Worm (Caenorhabditis elegans) whole organism, L1 larva: ENCODE data around the gene sre-53.

ENCODE experiments used
- C04F5.9 ChIP-seq: sonication (generic microtip); optimal IDR thresholded peaks from 2 replicates; lab custom pipeline; 2016; ENCODE audit warnings: missing genetic modification characterization, missing compliant biosample characterization
- C34B4.2 ChIP-seq: sonication (generic microtip); optimal IDR thresholded peaks from 2 replicates; lab custom pipeline; 2017; ENCODE audit warnings: mild to moderate bottlenecking, missing genetic modification characterization, missing compliant biosample characterization
- aha-1 ChIP-seq: fragments of 150-350 bp; optimal IDR thresholded peaks from 2 replicates; lab custom pipeline; 2014; ENCODE audit warnings: missing biosample characterization, missing genetic modification characterization
- ama-1 ChIP-seq: fragments of 150-350 bp; optimal IDR thresholded peaks from 2 replicates; lab custom pipeline; 2014
- blmp-1 ChIP-seq: fragments of 150-350 bp; optimal IDR thresholded peaks from 2 replicates; lab custom pipeline; 2014; ENCODE audit warnings: missing biosample characterization, missing genetic modification characterization
- ceh-63 ChIP-seq: fragments of 200-800 bp; sonication (Bioruptor generic); optimal IDR thresholded peaks from 2 replicates; lab custom pipeline; 2018; ENCODE audit warnings: mild to moderate bottlenecking, missing genetic modification characterization, missing compliant biosample characterization
- ceh-82 ChIP-seq, 3 experiments: fragments of 150-350 bp in 1 of 3; sonication (generic microtip) in 2 of 3; optimal IDR thresholded peaks; 2 replicates each; lab custom pipeline; 2014 to 2017; ENCODE audit warnings: missing biosample characterization in 3 of 3, missing genetic modification characterization in 3 of 3
- ceh-90 ChIP-seq: sonication (generic microtip); optimal IDR thresholded peaks from 2 replicates; lab custom pipeline; 2016; ENCODE audit warnings: missing genetic modification characterization, missing compliant biosample characterization
- dpl-1 ChIP-seq, 3 experiments: fragments of 150-350 bp in 2 of 3; sonication (generic microtip) in 1 of 3; optimal IDR thresholded peaks; 2 replicates each; lab custom pipeline; 2014 to 2017; ENCODE audit warnings: missing biosample characterization in 3 of 3, missing genetic modification characterization in 3 of 3, missing genetic modification reagents in 3 of 3
- dsc-1 ChIP-seq: sonication (generic microtip); optimal IDR thresholded peaks from 2 replicates; lab custom pipeline; 2016; ENCODE audit warnings: mild to moderate bottlenecking, missing genetic modification characterization, missing compliant biosample characterization
- efl-1 ChIP-seq, 4 experiments: fragments of 150-350 bp; optimal IDR thresholded peaks in 3 of 4; peaks in 1 of 4; 1 replicate in 1 of 4; 2 replicates in 3 of 4; lab custom pipeline; 2014; ENCODE audit warnings: missing biosample characterization in 2 of 4, missing genetic modification characterization in 2 of 4, missing genetic modification reagents in 2 of 4
- elt-2 ChIP-seq: sonication (generic microtip); optimal IDR thresholded peaks from 2 replicates; lab custom pipeline; 2016; ENCODE audit warnings: missing genetic modification characterization, mild to moderate bottlenecking, inconsistent platforms, missing compliant biosample characterization, missing genetic modification reagents
- elt-3 ChIP-seq, 6 experiments: fragments of 150-350 bp in 1 of 6; sonication (generic microtip); optimal IDR thresholded peaks; 2 replicates each; lab custom pipeline; 2017 to 2018; ENCODE audit warnings: missing biosample characterization in 6 of 6, missing genetic modification characterization in 6 of 6, inconsistent platforms in 1 of 6
- ets-5 ChIP-seq: fragments of 200-800 bp; sonication (Bioruptor generic); IDR thresholded peaks from 2 replicates; pipeline ENCODE4 v1.3.6; 2022; ENCODE audit warnings: missing genetic modification characterization, missing compliant biosample characterization
- fkh-4 ChIP-seq: sonication (generic microtip); optimal IDR thresholded peaks from 2 replicates; lab custom pipeline; 2016; ENCODE audit warnings: missing compliant biosample characterization, missing genetic modification characterization, borderline replicate concordance
- grh-1 ChIP-seq: fragments of 200-800 bp; sonication (Bioruptor generic); IDR thresholded peaks from 2 replicates; pipeline ENCODE4 v1.3.6; 2022; ENCODE audit warnings: missing genetic modification reagents, missing genetic modification characterization, missing compliant biosample characterization
- hlh-4 ChIP-seq: sonication (generic microtip); optimal IDR thresholded peaks from 2 replicates; lab custom pipeline; 2016; ENCODE audit warnings: mild to moderate bottlenecking, missing genetic modification characterization, missing compliant biosample characterization
- hpl-2 ChIP-seq: fragments of 150-350 bp; optimal IDR thresholded peaks from 2 replicates; lab custom pipeline; 2014; ENCODE audit warnings: missing biosample characterization, missing genetic modification reagents, missing genetic modification characterization
- lin-13 ChIP-seq: fragments of 150-350 bp; optimal IDR thresholded peaks from 2 replicates; lab custom pipeline; 2014; ENCODE audit warnings: missing biosample characterization, missing genetic modification reagents, missing genetic modification characterization
- lin-35 ChIP-seq, 2 experiments: fragments of 150-350 bp; optimal IDR thresholded peaks; 2 replicates each; lab custom pipeline; 2014; ENCODE audit warnings: missing biosample characterization in 2 of 2, missing genetic modification characterization in 2 of 2, missing genetic modification reagents in 2 of 2
- lir-3 ChIP-seq: sonication (generic microtip); optimal IDR thresholded peaks from 2 replicates; lab custom pipeline; 2016; ENCODE audit warnings: mild to moderate bottlenecking, missing genetic modification characterization, moderate library complexity, missing compliant biosample characterization; ENCODE audit not compliant: poor library complexity
- lsy-2 ChIP-seq, 2 experiments: fragments of 150-350 bp; optimal IDR thresholded peaks; 2 replicates each; lab custom pipeline; 2014; ENCODE audit warnings: missing biosample characterization in 2 of 2, missing genetic modification characterization in 2 of 2
- nhr-11 ChIP-seq: fragments of 150-350 bp; optimal IDR thresholded peaks from 2 replicates; lab custom pipeline; 2014; ENCODE audit warnings: missing biosample characterization, missing genetic modification characterization
- nhr-12 ChIP-seq: sonication (generic microtip); optimal IDR thresholded peaks from 2 replicates; lab custom pipeline; 2017; ENCODE audit warnings: missing biosample characterization, missing genetic modification characterization
- nhr-19 ChIP-seq: fragments of 200-800 bp; sonication (Bioruptor generic); conservative IDR thresholded peaks from 2 replicates; pipeline ENCODE4 v1.3.6; 2022; ENCODE audit warnings: missing genetic modification characterization, missing compliant biosample characterization
- nhr-47 ChIP-seq: sonication (generic microtip); optimal IDR thresholded peaks from 2 replicates; lab custom pipeline; 2016; ENCODE audit warnings: mild to moderate bottlenecking, missing genetic modification characterization, moderate library complexity, missing compliant biosample characterization
- nhr-71 ChIP-seq: sonication (generic microtip); optimal IDR thresholded peaks from 2 replicates; lab custom pipeline; 2016; ENCODE audit warnings: mild to moderate bottlenecking, missing genetic modification characterization, moderate library complexity, missing compliant biosample characterization
- nhr-77 ChIP-seq: fragments of 150-350 bp; optimal IDR thresholded peaks from 2 replicates; lab custom pipeline; 2014; ENCODE audit warnings: missing biosample characterization, missing genetic modification characterization
- nhr-85 ChIP-seq: sonication (generic microtip); peaks from one replicate; lab custom pipeline; 2016; ENCODE audit warnings: missing genetic modification characterization, inconsistent platforms, missing compliant biosample characterization
- pag-3 ChIP-seq: sonication (generic microtip); optimal IDR thresholded peaks from 2 replicates; lab custom pipeline; 2017; ENCODE audit warnings: missing genetic modification characterization, mild to moderate bottlenecking, missing compliant biosample characterization, antibody characterized with exemption, borderline replicate concordance; ENCODE audit not compliant: insufficient read depth
- pax-3 ChIP-seq: fragments of 200-800 bp; sonication (Bioruptor generic); optimal IDR thresholded peaks from 2 replicates; lab custom pipeline; 2018; ENCODE audit warnings: mild to moderate bottlenecking, missing genetic modification characterization, moderate library complexity, missing compliant biosample characterization
- pqm-1 ChIP-seq: sonication (generic microtip); optimal IDR thresholded peaks from 3 replicates; lab custom pipeline; 2017; ENCODE audit warnings: missing biosample characterization, missing genetic modification characterization
- rnt-1 ChIP-seq: sonication (generic microtip); optimal IDR thresholded peaks from 2 replicates; lab custom pipeline; 2016; ENCODE audit warnings: mild to moderate bottlenecking, missing genetic modification characterization, moderate library complexity, missing compliant biosample characterization
- snu-23 ChIP-seq: sonication (generic microtip); optimal IDR thresholded peaks from 2 replicates; lab custom pipeline; 2016; ENCODE audit warnings: missing genetic modification characterization, missing compliant biosample characterization
- sox-4 ChIP-seq: sonication (generic microtip); optimal IDR thresholded peaks from 2 replicates; lab custom pipeline; 2016; ENCODE audit warnings: missing genetic modification characterization, missing compliant biosample characterization
- sup-37 ChIP-seq: fragments of 200-800 bp; sonication (Bioruptor generic); optimal IDR thresholded peaks from 2 replicates; lab custom pipeline; 2018; ENCODE audit warnings: mild to moderate bottlenecking, missing genetic modification characterization, missing compliant biosample characterization
- tbx-2 ChIP-seq: sonication (generic microtip); optimal IDR thresholded peaks from 2 replicates; lab custom pipeline; 2016; ENCODE audit warnings: missing genetic modification characterization, missing compliant biosample characterization
- unc-130 ChIP-seq: fragments of 150-350 bp; optimal IDR thresholded peaks from 2 replicates; lab custom pipeline; 2017; ENCODE audit warnings: missing biosample characterization, missing genetic modification characterization, inconsistent platforms
- unc-62 ChIP-seq: fragments of 150-350 bp; optimal IDR thresholded peaks from 2 replicates; lab custom pipeline; 2014; ENCODE audit warnings: missing biosample characterization, missing genetic modification reagents, missing genetic modification characterization
- unc-86 ChIP-seq: sonication (generic microtip); optimal IDR thresholded peaks from 2 replicates; lab custom pipeline; 2016; ENCODE audit warnings: missing genetic modification characterization, missing compliant biosample characterization
- unc-98 ChIP-seq: fragments of 200-800 bp; sonication (Bioruptor generic); IDR thresholded peaks from 2 replicates; pipeline ENCODE4 v1.3.6; 2022; ENCODE audit warnings: missing genetic modification characterization, missing compliant biosample characterization
- vab-15 ChIP-seq: sonication (generic microtip); optimal IDR thresholded peaks from 2 replicates; lab custom pipeline; 2017; ENCODE audit warnings: missing genotype, mild to moderate bottlenecking, missing genetic modification characterization, missing compliant biosample characterization
- zag-1 ChIP-seq: fragments of 150-350 bp; optimal IDR thresholded peaks from 2 replicates; lab custom pipeline; 2014; ENCODE audit warnings: missing biosample characterization, missing genetic modification characterization
- ztf-4 ChIP-seq: fragments of 150-350 bp; optimal IDR thresholded peaks from 2 replicates; lab custom pipeline; 2014; ENCODE audit warnings: missing biosample characterization, missing genetic modification characterization

sre-53 gene

DNA sequence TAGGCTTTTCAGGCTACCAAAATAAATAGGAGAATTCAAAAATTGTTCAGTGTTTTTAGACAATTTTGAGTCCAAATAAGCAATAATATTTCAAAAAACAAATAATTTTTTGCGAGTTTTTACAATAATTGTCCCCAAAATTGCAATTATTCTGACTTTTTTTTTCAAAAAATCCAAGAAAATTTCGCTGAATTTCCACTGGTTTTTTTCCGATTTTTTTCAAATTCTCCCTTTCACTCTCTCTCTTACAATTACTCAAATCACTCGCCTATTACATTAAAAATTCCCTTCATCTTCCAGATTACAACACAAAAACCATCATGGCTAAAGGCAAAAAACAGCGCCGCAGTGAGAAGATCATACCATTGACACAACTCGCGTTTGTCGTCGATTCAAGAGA, 34.1 kb downstream of the sre-53 start, which contains the start of gene Y57A10A.31:
Y57A10A.31 (plus strand) TSS at position 301 of the 400 bp plus-strand sequence.
- TF ChIP-seq efl-1 (optimal IDR thresholded peaks at IDR 0.05; lab: Kevin White, UChicago): no peak
- TF ChIP-seq efl-1 (GFP tag; optimal IDR thresholded peaks at IDR 0.05 in 1 of 2; lab: Kevin White, UChicago): peak in 1 of 2 experiments; percentile 41
- no peak for TF ChIP-seq fkh-4 (tag; lab: Kevin White, UChicago)

DNA sequence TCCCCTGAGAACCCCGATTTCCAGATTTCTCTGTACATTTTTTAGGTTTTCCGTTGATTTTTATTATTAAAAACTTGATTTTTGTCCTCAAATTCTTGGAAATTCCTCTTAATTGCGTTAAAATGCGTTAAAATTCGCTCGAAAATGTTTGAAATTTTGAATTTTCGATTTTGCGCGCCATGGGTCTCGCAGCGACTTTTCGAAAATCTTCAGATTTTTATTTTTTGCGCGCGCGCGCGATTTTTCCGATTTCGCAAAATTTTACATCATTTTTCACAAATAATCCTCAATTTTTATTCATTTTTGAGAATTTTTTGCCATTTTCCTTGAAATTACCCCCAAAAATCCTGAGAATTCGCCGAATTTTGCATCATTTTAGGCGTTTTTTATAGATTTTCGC, 39.2 kb downstream of the sre-53 start:
- peak in 1 of 2 experiments; percentile 59 for TF ChIP-seq efl-1 (optimal IDR thresholded peaks at IDR 0.05; lab: Kevin White, UChicago)
- no peak for TF ChIP-seq efl-1 (GFP tag; optimal IDR thresholded peaks at IDR 0.05 in 1 of 2; lab: Kevin White, UChicago)
- TF ChIP-seq ceh-63: no peak
- peak in 1 of 3 experiments; percentile 20 for TF ChIP-seq dpl-1 (GFP tag; optimal IDR thresholded peaks at IDR 0.05; lab: Kevin White, UChicago)

DNA sequence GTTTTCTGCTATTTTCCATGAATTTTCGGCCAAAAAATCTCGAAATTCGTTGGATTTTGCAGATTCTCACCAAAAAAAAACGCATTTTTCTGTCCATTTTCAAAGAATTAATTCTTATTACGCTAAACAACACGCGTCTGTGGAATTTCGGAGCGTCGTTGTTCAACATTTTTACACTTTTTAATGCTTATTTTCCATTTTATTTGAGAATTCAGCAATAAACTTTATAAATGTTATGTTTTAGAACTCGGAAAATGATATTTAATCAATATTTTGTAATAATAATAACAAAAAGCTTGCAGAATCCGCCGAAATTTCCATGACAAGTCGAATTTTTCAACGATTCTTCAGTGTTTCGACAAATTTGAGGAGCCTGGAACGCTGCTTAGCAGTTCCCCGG, 42.8 kb downstream of the sre-53 start, which contains the start of gene ife-5:
ife-5 (plus strand) TSS at position 301 of the 400 bp plus-strand sequence.
- TF ChIP-seq hpl-2: no peak
- TF ChIP-seq unc-98 (GFP tag; lab: Robert Waterston, UW): no peak
- no peak for TF ChIP-seq vab-15 (tag; lab: Kevin White, UChicago)
- no peak for TF ChIP-seq nhr-77
- TF ChIP-seq dpl-1 (GFP tag; optimal IDR thresholded peaks at IDR 0.05; lab: Kevin White, UChicago): no peak
- no peak for TF ChIP-seq C34B4.2 (tag; lab: Kevin White, UChicago)
- TF ChIP-seq nhr-19 (GFP tag; lab: Robert Waterston, UW): no peak
- no peak for TF ChIP-seq lin-35 (GFP tag; optimal IDR thresholded peaks at IDR 0.05; lab: Kevin White, UChicago)
- TF ChIP-seq rnt-1: no peak
- no peak for TF ChIP-seq ztf-4 (tag; lab: Kevin White, UChicago)
- no peak for TF ChIP-seq hlh-4 (tag; lab: Kevin White, UChicago)
- no peak for TF ChIP-seq nhr-47 (tag; lab: Kevin White, UChicago)
- TF ChIP-seq aha-1 (tag; lab: Kevin White, UChicago): no peak
- no peak for TF ChIP-seq zag-1 (tag; lab: Kevin White, UChicago)
- TF ChIP-seq ceh-82 (tag; optimal IDR thresholded peaks at IDR 0.05; lab: Kevin White, UChicago): no peak
- TF ChIP-seq nhr-11 (tag; lab: Kevin White, UChicago): no peak
- TF ChIP-seq lin-13: no peak
- no peak for TF ChIP-seq lir-3

DNA sequence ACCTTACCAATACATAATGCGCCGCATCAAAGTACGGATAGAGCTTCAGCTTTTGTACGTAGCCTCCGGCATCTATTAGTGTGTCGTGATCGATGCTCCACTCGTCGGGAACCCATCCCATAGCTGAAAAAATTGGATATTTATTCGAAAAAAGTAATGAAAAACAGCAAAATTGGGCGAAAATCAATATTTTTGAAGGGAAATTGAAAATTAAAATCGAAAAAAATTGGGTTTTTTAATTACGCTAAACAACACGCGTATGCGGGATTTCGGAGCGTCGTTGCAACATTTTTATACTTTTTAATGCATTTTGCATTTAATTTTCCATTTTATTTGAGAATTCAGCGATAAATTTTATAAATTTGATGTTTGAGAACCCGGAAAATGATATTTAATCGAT, 43.9 kb downstream of the sre-53 start, which contains the start of the genes tric-1B.2 and Y57A10A.29:
tric-1B.2 (minus strand) TSS at position 129 of the 400 bp plus-strand sequence.
Y57A10A.29 (plus strand) TSS at position 303 of the 400 bp plus-strand sequence.
- TF ChIP-seq efl-1 (optimal IDR thresholded peaks at IDR 0.05; lab: Kevin White, UChicago) (peak; percentile 10 to 13), efl-1 (GFP tag; optimal IDR thresholded peaks at IDR 0.05 in 1 of 2; lab: Kevin White, UChicago) (peak; percentile 23 to 29), nhr-12 (tag; lab: Kevin White, UChicago) (no peak), sox-4 (tag; lab: Kevin White, UChicago) (no peak), tbx-2 (tag; lab: Kevin White, UChicago) (no peak), vab-15 (tag; lab: Kevin White, UChicago) (no peak), lin-35 (GFP tag; optimal IDR thresholded peaks at IDR 0.05; lab: Kevin White, UChicago) (peak in 1 of 2 experiments; percentile 21), dpl-1 (GFP tag; optimal IDR thresholded peaks at IDR 0.05; lab: Kevin White, UChicago) (peak in 1 of 3 experiments; percentile 32), grh-1 (GFP tag; lab: Robert Waterston, UW) (no peak), lsy-2 (tag; optimal IDR thresholded peaks at IDR 0.05; lab: Kevin White, UChicago) (peak in 1 of 2 experiments; percentile 37), ama-1 (lab: Kevin White, UChicago) (no peak), ets-5 (GFP tag; lab: Robert Waterston, UW) (no peak), unc-62 (GFP tag; lab: Kevin White, UChicago) (no peak), nhr-71 (tag; lab: Kevin White, UChicago) (no peak), unc-86 (no peak)

DNA sequence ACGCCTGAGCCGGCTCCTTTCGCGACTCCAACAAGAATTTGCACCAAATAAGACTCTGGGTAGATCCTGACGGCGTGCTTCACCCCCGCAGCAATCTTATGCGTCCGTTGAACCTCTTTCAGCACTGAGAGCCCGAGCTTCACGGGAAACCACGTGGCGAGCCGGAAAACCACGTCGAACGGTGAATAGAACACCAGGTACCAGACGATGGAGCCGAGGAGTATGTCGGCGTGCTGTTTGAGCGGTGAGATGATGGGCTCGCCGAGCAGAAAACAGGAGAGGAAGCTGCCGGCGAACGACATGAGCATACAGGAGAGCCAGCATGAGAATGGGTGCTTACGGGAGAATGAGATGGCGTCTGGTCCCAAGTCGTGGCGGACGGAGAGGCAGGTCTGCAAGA, 44.6 kb downstream of the sre-53 start:
- TF ChIP-seq unc-130 (tag; lab: Kevin White, UChicago) (no peak), snu-23 (GFP tag; lab: Kevin White, UChicago) (no peak), blmp-1 (tag; lab: Kevin White, UChicago) (no peak), C04F5.9 (tag; lab: Kevin White, UChicago) (no peak), vab-15 (tag; lab: Kevin White, UChicago) (no peak), elt-3 (tag; optimal IDR thresholded peaks at IDR 0.05; lab: Kevin White, UChicago) (no peak), nhr-85 (tag; lab: Kevin White, UChicago) (no peak), nhr-47 (tag; lab: Kevin White, UChicago) (no peak), dsc-1 (no peak), sup-37 (no peak), elt-2 (tag; lab: Kevin White, UChicago) (no peak), pax-3 (no peak), ceh-90 (no peak), pqm-1 (no peak), pag-3 (tag; lab: Kevin White, UChicago) (no peak)
